Worm (Caenorhabditis elegans) whole organism, midembryonic: ENCODE measurements around the gene pals-31.

Experiments
- T22C8.4 ChIP-seq: fragments of 200-800 bp; sonication (Bioruptor generic); IDR thresholded peaks from 2 replicates; pipeline ENCODE4 v1.3.6; 2022; ENCODE audit warnings: missing genetic modification characterization, missing compliant biosample characterization
- cog-1 ChIP-seq: sonication (generic microtip); optimal IDR thresholded peaks from 2 replicates; lab custom pipeline; 2016; ENCODE audit warnings: missing genetic modification characterization, missing compliant biosample characterization
- flt-1 ChIP-seq: fragments of 200-800 bp; sonication (Bioruptor generic); IDR thresholded peaks from 2 replicates; pipeline ENCODE4 v1.3.6; 2022; ENCODE audit warnings: missing genetic modification characterization, missing compliant biosample characterization
- klf-2 ChIP-seq: fragments of 200-800 bp; sonication (Bioruptor generic); conservative IDR thresholded peaks from 2 replicates; pipeline ENCODE4 v1.3.6; 2022; ENCODE audit warnings: missing genetic modification reagents, missing genetic modification characterization, missing compliant biosample characterization
- med-1 ChIP-seq: sonication (generic microtip); optimal IDR thresholded peaks from 2 replicates; lab custom pipeline; 2017; ENCODE audit warnings: missing genetic modification characterization, mild to moderate bottlenecking, missing compliant biosample characterization, antibody characterized with exemption, missing genetic modification reagents; ENCODE audit not compliant: insufficient read depth
- ref-1 ChIP-seq: fragments of 200-800 bp; sonication (Bioruptor generic); conservative IDR thresholded peaks from 2 replicates; pipeline ENCODE4 v1.3.6; 2022; ENCODE audit warnings: missing genetic modification reagents, missing genetic modification characterization, missing compliant biosample characterization
- tab-1 ChIP-seq: fragments of 200-800 bp; sonication (Bioruptor generic); IDR thresholded peaks from 2 replicates; pipeline ENCODE4 v1.3.6; 2022; ENCODE audit warnings: missing genetic modification characterization, missing compliant biosample characterization
- ztf-23 ChIP-seq: fragments of 200-800 bp; sonication (Bioruptor generic); IDR thresholded peaks from 2 replicates; pipeline ENCODE4 v1.3.6; 2022; ENCODE audit warnings: missing genetic modification reagents, missing genetic modification characterization, missing compliant biosample characterization
- ztf-29 ChIP-seq: fragments of 200-800 bp; sonication (Bioruptor generic); IDR thresholded peaks from 2 replicates; pipeline ENCODE4 v1.3.6; 2022; ENCODE audit warnings: missing genetic modification reagents, missing genetic modification characterization, missing compliant biosample characterization

Gene pals-31

DNA sequence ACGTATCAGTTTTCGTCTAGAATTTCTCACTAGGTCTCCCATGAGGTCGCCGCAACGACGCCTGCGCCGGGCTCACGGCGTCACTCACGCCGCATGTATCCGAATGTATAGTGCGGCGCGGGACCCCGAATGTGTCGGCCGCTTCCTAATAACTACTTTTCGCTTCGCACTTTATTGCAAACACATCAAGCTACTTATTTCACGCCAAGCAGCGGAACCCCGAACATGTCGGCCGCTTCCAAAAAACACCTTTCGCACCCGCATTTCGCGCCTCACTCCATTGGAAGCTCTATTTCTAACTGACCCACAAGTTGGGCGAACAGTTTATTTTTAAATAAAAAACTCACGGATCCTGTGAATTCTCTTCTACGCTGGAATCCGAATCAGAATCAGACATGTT, 39.7 kb downstream of the pals-31 start:
- TF ChIP-seq ztf-29 (GFP tag; lab: Robert Waterston, UW) (no peak), ref-1 (GFP tag; lab: Robert Waterston, UW) (no peak), med-1 (GFP tag; lab: Kevin White, UChicago) (no peak), T22C8.4 (no peak), cog-1 (tag; lab: Kevin White, UChicago) (no peak), tab-1 (no peak), flt-1 (GFP tag; lab: Robert Waterston, UW) (no peak), ztf-23 (GFP tag; lab: Robert Waterston, UW) (no peak), klf-2 (GFP tag; lab: Robert Waterston, UW) (no peak)

ce11 chrV:676550-677084, 40.2 kb downstream of the pals-31 start, which contains the start of the genes fbxa-72 and srx-21:
Gene fbxa-72 (minus strand): TSS chrV:676753.
Gene srx-21 (plus strand): TSS chrV:677034.
- TF ChIP-seq tab-1 (no peak), cog-1 (tag; lab: Kevin White, UChicago) (no peak), ztf-23 (GFP tag; lab: Robert Waterston, UW) (no peak), med-1 (GFP tag; lab: Kevin White, UChicago) (no peak), flt-1 (GFP tag; lab: Robert Waterston, UW) (no peak), ztf-29 (GFP tag; lab: Robert Waterston, UW) (no peak), ref-1 (GFP tag; lab: Robert Waterston, UW) (no peak), T22C8.4 (no peak), klf-2 (GFP tag; lab: Robert Waterston, UW) (no peak)

- TF ChIP-seq ztf-29 (GFP tag; lab: Robert Waterston, UW): no peak
- no peak for TF ChIP-seq ref-1 (GFP tag; lab: Robert Waterston, UW)
- no peak for TF ChIP-seq T22C8.4
- TF ChIP-seq ztf-23 (GFP tag; lab: Robert Waterston, UW): no peak
- no peak for TF ChIP-seq tab-1
- TF ChIP-seq flt-1 (GFP tag; lab: Robert Waterston, UW): no peak
- TF ChIP-seq med-1 (GFP tag; lab: Kevin White, UChicago): no peak
- no peak for TF ChIP-seq cog-1 (tag; lab: Kevin White, UChicago)
- TF ChIP-seq klf-2 (GFP tag; lab: Robert Waterston, UW): no peak
These were observed 43.3 kb downstream of the pals-31 start, which contains the start of gene srx-22 for ce11 chrV:679663-680062. Gene srx-22 (plus strand): TSS chrV:679963.

- no peak for TF ChIP-seq ztf-23 (GFP tag; lab: Robert Waterston, UW)
- no peak for TF ChIP-seq cog-1 (tag; lab: Kevin White, UChicago)
These were observed 45.6 kb downstream of the pals-31 start, which contains the start of gene srx-23 for ce11 chrV:682031-682430. Gene srx-23 (plus strand): TSS chrV:682331.

DNA sequence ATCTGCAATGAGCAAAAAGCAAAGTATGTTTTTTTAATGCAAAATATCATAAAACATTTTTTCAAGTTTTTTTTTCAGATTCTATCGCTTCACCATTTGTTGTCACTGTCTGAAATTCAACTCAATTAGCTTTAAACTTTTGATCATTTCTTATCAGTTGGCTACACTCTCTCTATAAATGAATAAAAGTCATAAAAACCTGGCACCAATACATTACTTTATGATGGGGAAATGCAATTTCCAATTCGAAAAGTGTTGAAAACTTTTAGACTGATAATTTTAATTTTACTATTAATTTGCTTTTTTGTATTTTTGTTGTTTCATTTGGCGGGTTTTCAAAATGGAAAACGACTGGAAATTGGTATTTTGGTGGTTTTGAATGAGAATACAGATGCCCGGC, 47.5 kb downstream of the pals-31 start, which contains the start of gene F31F4.1:
F31F4.1 (plus strand) TSS at position 203 of the 400 bp plus-strand sequence.
- TF ChIP-seq flt-1 (GFP tag; lab: Robert Waterston, UW) (no peak), ztf-23 (GFP tag; lab: Robert Waterston, UW) (no peak), klf-2 (GFP tag; lab: Robert Waterston, UW) (no peak), ztf-29 (GFP tag; lab: Robert Waterston, UW) (no peak), med-1 (GFP tag; lab: Kevin White, UChicago) (no peak), T22C8.4 (no peak)
